Worm (Caenorhabditis elegans) whole organism, L4 larva: Measurements from ENCODE around the gene F52B10.3.
A peak's percentile ranks its signal among the peaks of the same experiment; 100 is the strongest.

Experiments used
- F44E2.7 ChIP-seq: fragments of 200-800 bp; sonication (Bioruptor generic); IDR thresholded peaks from 2 replicates; pipeline ENCODE4 v2.1.2; 2022; ENCODE audit warnings: missing genetic modification characterization, missing compliant biosample characterization
- F49E8.2 ChIP-seq: sonication (generic microtip); optimal IDR thresholded peaks from 2 replicates; lab custom pipeline; 2016; ENCODE audit warnings: missing compliant biosample characterization, mild to moderate bottlenecking, missing genetic modification characterization, borderline replicate concordance
- T20F7.1 ChIP-seq: fragments of 200-800 bp; sonication (Bioruptor generic); optimal IDR thresholded peaks from 2 replicates; lab custom pipeline; 2018; ENCODE audit warnings: mild to moderate bottlenecking, missing genetic modification characterization, missing compliant biosample characterization
- Y105C5A.15 ChIP-seq: fragments of 200-800 bp; sonication (Bioruptor generic); IDR thresholded peaks from 2 replicates; pipeline ENCODE4 v1.3.6; 2022; ENCODE audit warnings: missing genetic modification characterization, missing compliant biosample characterization
- Y5F2A.4 ChIP-seq: fragments of 200-800 bp; sonication (Bioruptor generic); optimal IDR thresholded peaks from 2 replicates; lab custom pipeline; 2018; ENCODE audit warnings: mild to moderate bottlenecking, missing genetic modification characterization, missing compliant biosample characterization
- Y75B8A.6 ChIP-seq: fragments of 200-800 bp; sonication (Bioruptor generic); IDR thresholded peaks from 2 replicates; pipeline ENCODE4 v1.3.6; 2022; ENCODE audit warnings: missing genetic modification reagents, missing genetic modification characterization, missing compliant biosample characterization
- ZK546.5 ChIP-seq, 2 experiments: sonication (generic microtip); optimal IDR thresholded peaks; 2 replicates each; lab custom pipeline; 2017; ENCODE audit warnings: missing biosample characterization in 2 of 2, missing genetic modification characterization in 2 of 2
- aha-1 ChIP-seq: fragments of 150-350 bp; peaks from one replicate; lab custom pipeline; 2014; ENCODE audit warnings: missing biosample characterization, missing genetic modification characterization
- attf-4 ChIP-seq: sonication (generic microtip); optimal IDR thresholded peaks from 3 replicates; lab custom pipeline; 2017; ENCODE audit warnings: missing biosample characterization, missing genetic modification characterization
- ceh-20 ChIP-seq: fragments of 200-800 bp; sonication (Bioruptor generic); IDR thresholded peaks from 2 replicates; pipeline ENCODE4 v1.3.6; 2022; ENCODE audit warnings: missing genetic modification reagents, missing genetic modification characterization, missing compliant biosample characterization
- ceh-62 ChIP-seq: sonication (generic microtip); optimal IDR thresholded peaks from 2 replicates; lab custom pipeline; 2017; ENCODE audit warnings: missing biosample characterization, missing genetic modification characterization
- cey-2 ChIP-seq: sonication (generic microtip); optimal IDR thresholded peaks from 3 replicates; lab custom pipeline; 2017; ENCODE audit warnings: missing genetic modification characterization, mild to moderate bottlenecking, missing compliant biosample characterization, antibody characterized with exemption, borderline replicate concordance; ENCODE audit not compliant: insufficient read depth
- daf-12 ChIP-seq: fragments of 150-350 bp; optimal IDR thresholded peaks from 2 replicates; lab custom pipeline; 2014; ENCODE audit warnings: missing biosample characterization, missing genetic modification reagents, missing genetic modification characterization
- daf-16 ChIP-seq, 3 experiments: sonication (generic microtip); optimal IDR thresholded peaks; 2 replicates each; lab custom pipeline; 2016 to 2017; ENCODE audit warnings: missing genetic modification characterization in 3 of 3, missing genetic modification reagents in 3 of 3, mild to moderate bottlenecking in 2 of 3, missing compliant biosample characterization in 2 of 3, missing biosample characterization in 1 of 3, moderate library complexity in 1 of 3
- daf-19 ChIP-seq: fragments of 200-800 bp; sonication (Bioruptor generic); conservative IDR thresholded peaks from 2 replicates; pipeline ENCODE4 v1.3.6; 2022; ENCODE audit warnings: missing genetic modification characterization, missing compliant biosample characterization
- dmd-6 ChIP-seq: fragments of 200-800 bp; sonication (Bioruptor generic); IDR thresholded peaks from 2 replicates; pipeline ENCODE4 v1.3.6; 2022; ENCODE audit warnings: missing genetic modification reagents, missing genetic modification characterization, missing compliant biosample characterization
- dpl-1 ChIP-seq: fragments of 150-350 bp; optimal IDR thresholded peaks from 2 replicates; lab custom pipeline; 2014; ENCODE audit warnings: missing biosample characterization, missing genetic modification reagents, missing genetic modification characterization
- duxl-1 ChIP-seq: sonication (generic microtip); optimal IDR thresholded peaks from 2 replicates; lab custom pipeline; 2016; ENCODE audit warnings: mild to moderate bottlenecking, missing genetic modification characterization, moderate library complexity, missing compliant biosample characterization; ENCODE audit not compliant: poor library complexity
- dve-1 ChIP-seq: sonication (generic microtip); optimal IDR thresholded peaks from 2 replicates; lab custom pipeline; 2017; ENCODE audit warnings: antibody characterized with exemption, mild to moderate bottlenecking, missing genetic modification characterization, missing compliant biosample characterization; ENCODE audit not compliant: insufficient read depth
- egl-43 ChIP-seq: fragments of 200-800 bp; sonication (Bioruptor generic); IDR thresholded peaks from 2 replicates; pipeline ENCODE4 v1.3.6; 2022; ENCODE audit warnings: missing genetic modification reagents, missing genetic modification characterization, missing compliant biosample characterization
- fkh-10 ChIP-seq: fragments of 150-350 bp; optimal IDR thresholded peaks from 2 replicates; lab custom pipeline; 2014; ENCODE audit warnings: missing biosample characterization, missing genetic modification reagents, missing genetic modification characterization
- gei-8 ChIP-seq: fragments of 200-800 bp; sonication (Bioruptor generic); optimal IDR thresholded peaks from 2 replicates; lab custom pipeline; 2018; ENCODE audit warnings: mild to moderate bottlenecking, missing genetic modification characterization, missing compliant biosample characterization
- hif-1 ChIP-seq, 2 experiments: sonication (generic microtip); optimal IDR thresholded peaks; 2 replicates each; lab custom pipeline; 2016 to 2017; ENCODE audit warnings: missing compliant biosample characterization in 2 of 2, missing genetic modification characterization in 2 of 2, missing genetic modification reagents in 2 of 2, missing genotype in 2 of 2, mild to moderate bottlenecking in 1 of 2
- hlh-11 ChIP-seq: fragments of 200-800 bp; sonication (Bioruptor generic); optimal IDR thresholded peaks from 2 replicates; lab custom pipeline; 2018; ENCODE audit warnings: mild to moderate bottlenecking, missing genetic modification characterization, missing compliant biosample characterization
- hlh-30 ChIP-seq: sonication (generic microtip); optimal IDR thresholded peaks from 2 replicates; lab custom pipeline; 2017; ENCODE audit warnings: antibody characterized with exemption, mild to moderate bottlenecking, missing genetic modification characterization, missing compliant biosample characterization; ENCODE audit not compliant: insufficient read depth
- hmg-1.1 ChIP-seq: fragments of 200-800 bp; sonication (Bioruptor generic); IDR thresholded peaks from 2 replicates; pipeline ENCODE4 v1.3.6; 2022; ENCODE audit warnings: missing genetic modification reagents, missing genetic modification characterization, missing compliant biosample characterization
- lsy-2 ChIP-seq, 2 experiments: fragments of 150-350 bp in 1 of 2; sonication (generic microtip) in 1 of 2; optimal IDR thresholded peaks; 2 replicates each; lab custom pipeline; 2014 to 2017; ENCODE audit warnings: missing biosample characterization in 2 of 2, missing genetic modification characterization in 2 of 2
- madf-9 ChIP-seq: fragments of 200-800 bp; sonication (Bioruptor generic); conservative IDR thresholded peaks from 2 replicates; pipeline ENCODE4 v1.3.6; 2022; ENCODE audit warnings: missing genetic modification reagents, missing genetic modification characterization, missing compliant biosample characterization
- mdl-1 ChIP-seq, 2 experiments: fragments of 150-350 bp in 1 of 2; sonication (generic microtip) in 1 of 2; optimal IDR thresholded peaks; 2 replicates each; lab custom pipeline; 2014 to 2017; ENCODE audit warnings: missing biosample characterization in 2 of 2, missing genetic modification characterization in 2 of 2
- mep-1 ChIP-seq: fragments of 150-350 bp; sonication (generic microtip); optimal IDR thresholded peaks from 3 replicates; lab custom pipeline; 2014; ENCODE audit warnings: missing biosample characterization, missing genetic modification characterization
- mxl-2 ChIP-seq: fragments of 200-800 bp; sonication (Bioruptor generic); conservative IDR thresholded peaks from 2 replicates; pipeline ENCODE4 v1.3.6; 2022; ENCODE audit warnings: missing genetic modification reagents, missing genetic modification characterization, missing compliant biosample characterization
- nhr-237 ChIP-seq: sonication (generic microtip); optimal IDR thresholded peaks from 2 replicates; lab custom pipeline; 2017; ENCODE audit warnings: missing biosample characterization, missing genetic modification characterization
- nhr-25 ChIP-seq: sonication (generic microtip); optimal IDR thresholded peaks from 2 replicates; lab custom pipeline; 2017; ENCODE audit warnings: missing genetic modification characterization, mild to moderate bottlenecking, missing compliant biosample characterization, antibody characterized with exemption, moderate library complexity, borderline replicate concordance; ENCODE audit not compliant: insufficient read depth
- nhr-28 ChIP-seq: fragments of 150-350 bp; optimal IDR thresholded peaks from 2 replicates; lab custom pipeline; 2014; ENCODE audit warnings: missing biosample characterization, missing genetic modification characterization
- nhr-41 ChIP-seq: fragments of 200-800 bp; sonication (Bioruptor generic); IDR thresholded peaks from 2 replicates; pipeline ENCODE4 v1.3.6; 2022; ENCODE audit warnings: missing genetic modification reagents, missing genetic modification characterization, missing compliant biosample characterization
- nhr-77 ChIP-seq: fragments of 150-350 bp; optimal IDR thresholded peaks from 2 replicates; lab custom pipeline; 2014; ENCODE audit warnings: missing biosample characterization, missing genetic modification characterization
- saeg-2 ChIP-seq: fragments of 200-800 bp; sonication (Bioruptor generic); IDR thresholded peaks from 2 replicates; pipeline ENCODE4 v1.3.6; 2022; ENCODE audit warnings: missing genetic modification reagents, missing genetic modification characterization, missing compliant biosample characterization
- spr-3 ChIP-seq: fragments of 200-800 bp; sonication (Bioruptor generic); optimal IDR thresholded peaks from 2 replicates; lab custom pipeline; 2018; ENCODE audit warnings: mild to moderate bottlenecking, missing genetic modification characterization, missing compliant biosample characterization
- unc-130 ChIP-seq: sonication (generic microtip); optimal IDR thresholded peaks from 2 replicates; lab custom pipeline; 2016; ENCODE audit warnings: missing genetic modification reagents, missing genetic modification characterization, missing compliant biosample characterization
- vab-7 ChIP-seq: fragments of 200-800 bp; sonication (Bioruptor generic); IDR thresholded peaks from 2 replicates; pipeline ENCODE4 v1.3.6; 2022; ENCODE audit warnings: missing genetic modification reagents, missing genetic modification characterization, missing compliant biosample characterization
- zip-11 ChIP-seq: fragments of 200-800 bp; sonication (Bioruptor generic); IDR thresholded peaks from 2 replicates; pipeline ENCODE4 v1.3.6; 2022; ENCODE audit warnings: missing genetic modification characterization, missing compliant biosample characterization

Gene F52B10.3

DNA sequence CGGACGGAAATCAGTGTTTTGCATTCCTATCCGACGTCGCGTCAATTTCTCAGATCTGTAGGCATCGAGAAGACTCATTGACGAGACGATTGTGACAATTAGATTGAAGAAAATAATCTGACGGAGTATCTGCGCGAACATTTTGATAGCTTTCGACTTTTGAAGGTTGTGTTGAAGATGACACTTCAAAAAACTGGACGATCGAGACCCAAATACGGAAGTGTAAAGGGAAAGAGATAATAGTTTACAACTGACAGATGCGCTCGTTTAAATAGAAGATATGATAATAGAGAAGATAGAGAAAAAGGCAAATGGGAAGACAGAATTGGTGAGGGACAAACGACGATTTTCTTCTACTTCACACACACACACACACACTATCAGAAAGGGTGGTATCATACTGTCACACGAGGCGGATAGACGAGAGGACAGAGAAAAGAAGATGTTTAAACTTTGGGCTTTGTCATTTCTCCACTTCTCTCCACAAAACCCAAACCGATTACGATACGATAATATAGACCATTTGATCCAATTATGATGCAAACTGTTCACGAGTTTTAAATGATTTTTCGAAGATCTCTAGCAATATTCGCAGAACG, 6.9 kb downstream of the F52B10.3 start, which contains the start of gene B0410.3 (continued):
- peak in 1 of 2 experiments; percentile 36 for TF ChIP-seq lsy-2 (tag; optimal IDR thresholded peaks at IDR 0.05; lab: Kevin White, UChicago)
- peak; percentile 30 for TF ChIP-seq nhr-237
- no peak for TF ChIP-seq T20F7.1 (GFP tag; lab: Kevin White, UChicago)
- TF ChIP-seq aha-1 (tag; lab: Kevin White, UChicago) = peak; percentile 95
- peak; percentile 86 for TF ChIP-seq nhr-28
- no peak for TF ChIP-seq hif-1 (tag; optimal IDR thresholded peaks at IDR 0.05; lab: Kevin White, UChicago)
- TF ChIP-seq Y105C5A.15 = no peak
- no peak for TF ChIP-seq hmg-1.1 (GFP tag; lab: Robert Waterston, UW)
- TF ChIP-seq Y75B8A.6 (GFP tag; lab: Robert Waterston, UW) = no peak
- TF ChIP-seq hlh-11 (tag; lab: Kevin White, UChicago) = peak; percentile 74
- no peak for TF ChIP-seq egl-43 (GFP tag; lab: Robert Waterston, UW)
- no peak for TF ChIP-seq unc-130
- TF ChIP-seq saeg-2 (GFP tag; lab: Robert Waterston, UW) = no peak
- TF ChIP-seq fkh-10 (GFP tag; lab: Kevin White, UChicago) = no peak
- TF ChIP-seq dve-1 (tag; lab: Kevin White, UChicago) = peak; percentile 70
- no peak for TF ChIP-seq nhr-41
- TF ChIP-seq nhr-77 (tag; lab: Kevin White, UChicago) = no peak
- no peak for TF ChIP-seq attf-4
- no peak for TF ChIP-seq daf-16 (GFP tag; optimal IDR thresholded peaks at IDR 0.05; lab: Kevin White, UChicago)
- no peak for TF ChIP-seq daf-16 (tag; optimal IDR thresholded peaks at IDR 0.05; lab: Kevin White, UChicago)
- no peak for TF ChIP-seq Y5F2A.4 (GFP tag; lab: Kevin White, UChicago)
- TF ChIP-seq hlh-30 = peak; percentile 74
- peak; percentile 21 for TF ChIP-seq mep-1 (tag; lab: Kevin White, UChicago)
- no peak for TF ChIP-seq madf-9 (GFP tag; lab: Robert Waterston, UW)
- no peak for TF ChIP-seq ceh-62 (tag; lab: Kevin White, UChicago)
- peak; percentile 17 for TF ChIP-seq gei-8 (GFP tag; lab: Kevin White, UChicago)
- no peak for TF ChIP-seq daf-12 (tag; lab: Kevin White, UChicago)
- no peak for TF ChIP-seq duxl-1 (tag; lab: Kevin White, UChicago)
- TF ChIP-seq F44E2.7 (GFP tag; lab: Robert Waterston, UW) = no peak
- no peak for TF ChIP-seq ZK546.5 (tag; optimal IDR thresholded peaks at IDR 0.05; lab: Kevin White, UChicago)
- TF ChIP-seq spr-3 (GFP tag; lab: Kevin White, UChicago) = no peak
- TF ChIP-seq mxl-2 = no peak
- TF ChIP-seq daf-19 (GFP tag; lab: Robert Waterston, UW) = no peak
- TF ChIP-seq dmd-6 (GFP tag; lab: Robert Waterston, UW) = 0 out of 2 replicates have a peak, but pooled peaks have one; percentile 21
- no peak for TF ChIP-seq ceh-20 (GFP tag; lab: Robert Waterston, UW)
- no peak for TF ChIP-seq F49E8.2
- TF ChIP-seq vab-7 (GFP tag; lab: Robert Waterston, UW) = no peak
- TF ChIP-seq mdl-1 (tag; optimal IDR thresholded peaks at IDR 0.05; lab: Kevin White, UChicago) = peak; percentile 56 to 84
- no peak for TF ChIP-seq zip-11 (GFP tag; lab: Robert Waterston, UW)
- TF ChIP-seq dpl-1 (GFP tag; lab: Kevin White, UChicago) = no peak
- TF ChIP-seq cey-2 (tag; lab: Kevin White, UChicago) = peak; percentile 59
- TF ChIP-seq nhr-25 (tag; lab: Kevin White, UChicago) = peak; percentile 83
